Worm (Caenorhabditis elegans): ENCODE results near the gene hsp-60.

DNA sequence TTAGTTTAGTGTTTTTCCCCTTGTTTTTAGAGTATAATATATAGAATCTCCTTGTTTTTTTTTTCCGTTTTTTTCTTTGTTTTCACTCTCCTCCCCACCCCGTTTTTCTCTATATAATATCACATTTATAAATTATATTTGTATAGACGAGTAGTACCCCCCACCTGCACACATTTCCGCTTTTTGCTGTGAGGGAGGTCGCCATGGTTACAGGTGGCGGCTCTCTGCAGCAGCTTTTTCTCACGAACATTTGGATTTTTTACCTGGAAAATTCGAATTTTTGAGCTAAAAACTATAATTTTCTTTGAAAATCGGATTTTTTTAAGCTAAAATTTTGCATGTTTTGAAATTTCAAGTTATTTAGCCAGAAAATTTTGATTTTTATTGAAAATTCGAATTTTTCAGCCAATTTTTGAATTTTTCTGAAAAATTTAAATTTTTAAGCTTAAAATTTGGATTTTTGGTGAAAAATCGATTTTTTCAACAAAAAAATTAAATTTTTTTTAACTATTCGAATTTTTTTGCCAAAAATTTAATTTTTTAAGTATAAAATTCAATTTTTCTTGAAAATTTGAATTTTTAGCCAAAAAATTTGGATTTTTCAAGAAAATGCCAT is 6.2 kb downstream of the hsp-60 start:
- TF ChIP-seq nhr-76 (tag; optimal IDR thresholded peaks at IDR 0.05) = no peak
- TF ChIP-seq drap-1 (GFP tag; optimal IDR thresholded peaks at IDR 0.05) = no peak
- TF ChIP-seq unc-39 (tag; optimal IDR thresholded peaks at IDR 0.05) = no peak
- no peak for TF ChIP-seq nhr-237 (tag; optimal IDR thresholded peaks at IDR 0.05)
